Fruit fly (Drosophila melanogaster): ENCODE measurements around the gene hoe2.

Gene hoe2

dm6 chr2L:4945300-4945699 is 9.1 kb upstream of the hoe2 start, which contains the start of the genes mRpL24 and betaggt-I (continued):
- peak; percentile 98 for TF ChIP-seq rgr (GFP tag; optimal IDR thresholded peaks at IDR 0.05)
- TF ChIP-seq sv (GFP tag; optimal IDR thresholded peaks at IDR 0.05): peak; percentile 95
- TF ChIP-seq pan (optimal IDR thresholded peaks at IDR 0.05): no peak
- TF ChIP-seq dl (GFP tag; optimal IDR thresholded peaks at IDR 0.05; ENCODE audit: insufficient read depth in 1 of 2, partially characterized antibody in 2 of 2): no peak
- TF ChIP-seq psq (GFP tag; optimal IDR thresholded peaks at IDR 0.05): peak; percentile 94
- TF ChIP-seq HLH106 (tag; optimal IDR thresholded peaks at IDR 0.05): peak; percentile 99
- TF ChIP-seq Jra (GFP tag; optimal IDR thresholded peaks at IDR 0.05): peak; percentile 90
- no peak for TF ChIP-seq Hr78 (GFP tag; optimal IDR thresholded peaks at IDR 0.05)
- TF ChIP-seq dmrt93B (GFP tag; optimal IDR thresholded peaks at IDR 0.05): peak; percentile 95
- TF ChIP-seq woc (GFP tag; optimal IDR thresholded peaks at IDR 0.05): peak; percentile 89
- TF ChIP-seq fru (GFP tag; optimal IDR thresholded peaks at IDR 0.05): peak; percentile 95
- TF ChIP-seq h (GFP tag; optimal IDR thresholded peaks at IDR 0.05): peak; percentile 97
- peak; percentile 90 for TF ChIP-seq sage (GFP tag; optimal IDR thresholded peaks at IDR 0.05)
- TF ChIP-seq ey (GFP tag; optimal IDR thresholded peaks at IDR 0.05): peak; percentile 92
- TF ChIP-seq lola (GFP tag; optimal IDR thresholded peaks at IDR 0.05): no peak
- TF ChIP-seq Mio (GFP tag; optimal IDR thresholded peaks at IDR 0.05): peak; percentile 49

dm6 chr2L:4942257-4942792 is 6.1 kb upstream of the hoe2 start, which contains the start of gene synr:
TSS of gene synr (plus strand) at chr2L:4942742.
- TF ChIP-seq Rel (GFP tag; optimal IDR thresholded peaks at IDR 0.05) (no peak), Rel (tag; optimal IDR thresholded peaks at IDR 0.05) (no peak), Mio (GFP tag; optimal IDR thresholded peaks at IDR 0.05) (no peak), HLH106 (tag; optimal IDR thresholded peaks at IDR 0.05) (no peak), psq (GFP tag; optimal IDR thresholded peaks at IDR 0.05) (no peak), h (GFP tag; optimal IDR thresholded peaks at IDR 0.05) (no peak), dsf (GFP tag; optimal IDR thresholded peaks at IDR 0.05; ENCODE audit: borderline replicate concordance) (no peak), dmrt93B (GFP tag; optimal IDR thresholded peaks at IDR 0.05) (no peak), Jra (GFP tag; optimal IDR thresholded peaks at IDR 0.05) (no peak), sage (GFP tag; optimal IDR thresholded peaks at IDR 0.05) (no peak), usp (GFP tag; optimal IDR thresholded peaks at IDR 0.05) (no peak), foxo (GFP tag; optimal IDR thresholded peaks at IDR 0.05) (no peak), Dif (GFP tag; optimal IDR thresholded peaks at IDR 0.05; ENCODE audit: partially characterized antibody) (no peak), CG32264 (GFP tag; optimal IDR thresholded peaks at IDR 0.05) (no peak), Hr78 (GFP tag; optimal IDR thresholded peaks at IDR 0.05) (no peak), Vsx2 (GFP tag; optimal IDR thresholded peaks at IDR 0.05; ENCODE audit: partially characterized antibody) (no peak), br (GFP tag; optimal IDR thresholded peaks at IDR 0.05) (no peak), Hr83 (GFP tag; optimal IDR thresholded peaks at IDR 0.05; ENCODE audit: poor library complexity, severe bottlenecking) (no peak)

dm6 chr2L:4937060-4937459 is 810 bp upstream of the hoe2 start, which contains the start of gene Sgs1:
TSS of gene Sgs1 (plus strand) at chr2L:4937409.
- TF ChIP-seq psq (GFP tag; optimal IDR thresholded peaks at IDR 0.05): peak; percentile 15
- peak; percentile 48 for TF ChIP-seq OdsH (GFP tag; optimal IDR thresholded peaks at IDR 0.05)
- TF ChIP-seq h (GFP tag; optimal IDR thresholded peaks at IDR 0.05): peak; percentile 80
- TF ChIP-seq brk (GFP tag; optimal IDR thresholded peaks at IDR 0.05): peak; percentile 70
- no peak for TF ChIP-seq Dif (GFP tag; optimal IDR thresholded peaks at IDR 0.05; ENCODE audit: partially characterized antibody)
- no peak for TF ChIP-seq lola (GFP tag; optimal IDR thresholded peaks at IDR 0.05)
- TF ChIP-seq CrebA (GFP tag; optimal IDR thresholded peaks at IDR 0.05; ENCODE audit: borderline replicate concordance): peak; percentile 2
- no peak for TF ChIP-seq tai (GFP tag; optimal IDR thresholded peaks at IDR 0.05)
- TF ChIP-seq fru (GFP tag; optimal IDR thresholded peaks at IDR 0.05): peak; percentile 57
- peak; percentile 65 for TF ChIP-seq rgr (GFP tag; optimal IDR thresholded peaks at IDR 0.05)
- TF ChIP-seq sage (GFP tag; optimal IDR thresholded peaks at IDR 0.05): no peak
- TF ChIP-seq foxo (GFP tag; optimal IDR thresholded peaks at IDR 0.05): peak in 1 of 2 experiments; percentile 8
- peak; percentile 28 for TF ChIP-seq Hnf4 (GFP tag; optimal IDR thresholded peaks at IDR 0.05)
- TF ChIP-seq jim (GFP tag; optimal IDR thresholded peaks at IDR 0.05): peak; percentile 5
- peak; percentile 95 for TF ChIP-seq Hr83 (GFP tag; optimal IDR thresholded peaks at IDR 0.05; ENCODE audit: poor library complexity, severe bottlenecking)
- TF ChIP-seq Sp1 (GFP tag; optimal IDR thresholded peaks at IDR 0.05): peak; percentile 22
- TF ChIP-seq CG32264 (GFP tag; optimal IDR thresholded peaks at IDR 0.05): no peak
- no peak for TF ChIP-seq Mio (GFP tag; optimal IDR thresholded peaks at IDR 0.05)
- no peak for TF ChIP-seq Abd-B (GFP tag; optimal IDR thresholded peaks at IDR 0.05)
